Fruit fly (Drosophila melanogaster) whole organism, wandering third instar larva: ENCODE data around the gene asun.

Source experiments
- Abd-B ChIP-seq: fragments of >200 bp; optimal IDR thresholded peaks from 2 replicates; lab custom pipeline; 2017; ENCODE audit warnings: missing biosample characterization, missing genetic modification characterization
- CG32264 ChIP-seq: fragments of 200-800 bp; sonication (Bioruptor generic); optimal IDR thresholded peaks from 2 replicates; lab custom pipeline; 2016; ENCODE audit warnings: missing biosample characterization, missing genetic modification characterization
- CG9705 ChIP-seq: fragments of 200-800 bp; sonication (Bioruptor generic); optimal IDR thresholded peaks from 2 replicates; lab custom pipeline; 2018; ENCODE audit warnings: missing biosample characterization, mild to moderate bottlenecking, missing genetic modification characterization
- CrebA ChIP-seq: fragments of 200-800 bp; sonication (Bioruptor generic); optimal IDR thresholded peaks from 2 replicates; lab custom pipeline; 2016; ENCODE audit warnings: missing biosample characterization, mild to moderate bottlenecking, missing genetic modification characterization, borderline replicate concordance
- Dfd ChIP-seq: fragments of >200 bp; optimal IDR thresholded peaks from 2 replicates; lab custom pipeline; 2017; ENCODE audit warnings: missing biosample characterization, missing genetic modification characterization
- Dif ChIP-seq: fragments of 200-275, 200-300 bp; sonication (Bioruptor generic); optimal IDR thresholded peaks from 2 replicates; lab custom pipeline; 2018; ENCODE audit warnings: missing biosample characterization, missing genetic modification characterization; ENCODE audit not compliant: partially characterized antibody
- GATAd ChIP-seq: sonication (Bioruptor generic); optimal IDR thresholded peaks from 2 replicates; lab custom pipeline; 2016; ENCODE audit warnings: missing biosample characterization, missing genetic modification characterization
- HLH106 ChIP-seq: fragments of 200-800 bp; optimal IDR thresholded peaks from 3 replicates; lab custom pipeline; 2019; ENCODE audit warnings: missing biosample characterization, mild to moderate bottlenecking, missing genetic modification characterization, moderate library complexity
- Hnf4 ChIP-seq: fragments of 200-800 bp; sonication (Bioruptor generic); optimal IDR thresholded peaks from 2 replicates; lab custom pipeline; 2016; ENCODE audit warnings: missing biosample characterization, mild to moderate bottlenecking, missing genetic modification characterization
- Hr78 ChIP-seq: fragments of >200 bp; optimal IDR thresholded peaks from 2 replicates; lab custom pipeline; 2017; ENCODE audit warnings: missing biosample characterization, missing genetic modification characterization
- Hr83 ChIP-seq: fragments of 200-300 bp; sonication (Bioruptor generic); optimal IDR thresholded peaks from 2 replicates; lab custom pipeline; 2016; ENCODE audit warnings: missing biosample characterization, mild to moderate bottlenecking, missing genetic modification characterization, moderate library complexity; ENCODE audit not compliant: poor library complexity, severe bottlenecking
- Jra ChIP-seq: sonication (Bioruptor generic); optimal IDR thresholded peaks from 2 replicates; lab custom pipeline; 2016; ENCODE audit warnings: missing biosample characterization, missing genetic modification characterization
- Mio ChIP-seq: sonication (Bioruptor generic); optimal IDR thresholded peaks from 2 replicates; lab custom pipeline; 2016; ENCODE audit warnings: missing biosample characterization, missing genetic modification characterization
- Myc ChIP-seq: fragments of >200 bp; optimal IDR thresholded peaks from 2 replicates; lab custom pipeline; 2017
- N ChIP-seq: fragments of >200 bp; optimal IDR thresholded peaks from 2 replicates; lab custom pipeline; 2018; ENCODE audit warnings: missing biosample characterization, missing external identifiers, missing genetic modification characterization
- OdsH ChIP-seq: fragments of 200-800 bp; sonication (Bioruptor generic); optimal IDR thresholded peaks from 2 replicates; lab custom pipeline; 2016; ENCODE audit warnings: missing biosample characterization, mild to moderate bottlenecking, missing genetic modification characterization
- Rel ChIP-seq, 2 experiments: fragments of 200-800 bp; sonication (Bioruptor generic) in 1 of 2; optimal IDR thresholded peaks; 2 replicates in 1 of 2; 3 replicates in 1 of 2; lab custom pipeline; 2016 to 2019; ENCODE audit warnings: mild to moderate bottlenecking in 2 of 2, missing biosample characterization in 2 of 2, missing genetic modification characterization in 2 of 2, moderate library complexity in 1 of 2
- Sp1 ChIP-seq: fragments of 200-800 bp; sonication (Bioruptor generic); optimal IDR thresholded peaks from 3 replicates; lab custom pipeline; 2019; ENCODE audit warnings: missing biosample characterization, mild to moderate bottlenecking, missing genetic modification characterization, moderate library complexity
- Vsx2 ChIP-seq: fragments of 200-300, 225-300 bp; sonication (Bioruptor generic); optimal IDR thresholded peaks from 2 replicates; lab custom pipeline; 2018; ENCODE audit warnings: missing biosample characterization, missing genetic modification characterization; ENCODE audit not compliant: partially characterized antibody
- br ChIP-seq: fragments of 200-800 bp; sonication (Bioruptor generic); optimal IDR thresholded peaks from 2 replicates; lab custom pipeline; 2016; ENCODE audit warnings: missing biosample characterization, missing genetic modification characterization
- brk ChIP-seq: fragments of 200-800 bp; sonication (Bioruptor generic); optimal IDR thresholded peaks from 2 replicates; lab custom pipeline; 2016; ENCODE audit warnings: missing biosample characterization, mild to moderate bottlenecking, missing genetic modification characterization
- dl ChIP-seq, 2 experiments: fragments of 175-275, 200-275 bp in 1 of 2; fragments of 200-275 bp in 1 of 2; sonication (Bioruptor generic); optimal IDR thresholded peaks; lab custom pipeline; 2018; ENCODE audit warnings: mild to moderate bottlenecking in 2 of 2, missing biosample characterization in 2 of 2, missing genetic modification characterization in 2 of 2, moderate library complexity in 2 of 2; ENCODE audit not compliant: partially characterized antibody in 2 of 2, insufficient read depth in 1 of 2
- dmrt93B ChIP-seq: fragments of 200-800 bp; sonication (Bioruptor generic); optimal IDR thresholded peaks from 2 replicates; lab custom pipeline; 2018; ENCODE audit warnings: missing biosample characterization, mild to moderate bottlenecking, missing genetic modification characterization
- dsf ChIP-seq: sonication (Bioruptor generic); optimal IDR thresholded peaks from 2 replicates; lab custom pipeline; 2016; ENCODE audit warnings: missing biosample characterization, missing genetic modification characterization, borderline replicate concordance
- ey ChIP-seq: fragments of 200-800 bp; sonication (Bioruptor generic); optimal IDR thresholded peaks from 2 replicates; lab custom pipeline; 2016; ENCODE audit warnings: missing biosample characterization, missing genetic modification characterization
- foxo ChIP-seq, 2 experiments: fragments of 200-800 bp; sonication (Bioruptor generic); optimal IDR thresholded peaks; 2 replicates in 1 of 2; 3 replicates in 1 of 2; lab custom pipeline; 2016 to 2017; ENCODE audit warnings: missing biosample characterization in 2 of 2, missing genetic modification characterization in 2 of 2
- fru ChIP-seq: fragments of 200-800 bp; sonication (Bioruptor generic); optimal IDR thresholded peaks from 3 replicates; lab custom pipeline; 2016; ENCODE audit warnings: missing biosample characterization, mild to moderate bottlenecking, missing genetic modification characterization
- h ChIP-seq: fragments of 200-800 bp; sonication (Bioruptor generic); optimal IDR thresholded peaks from 3 replicates; lab custom pipeline; 2016; ENCODE audit warnings: missing biosample characterization, mild to moderate bottlenecking, missing genetic modification characterization
- jim ChIP-seq: fragments of 175-275, 200-325 bp; sonication (Bioruptor generic); optimal IDR thresholded peaks from 2 replicates; lab custom pipeline; 2016; ENCODE audit warnings: missing biosample characterization, mild to moderate bottlenecking, missing genetic modification characterization
- lola ChIP-seq: fragments of >200 bp; optimal IDR thresholded peaks from 2 replicates; lab custom pipeline; 2017; ENCODE audit warnings: missing biosample characterization, missing genetic modification characterization
- pan ChIP-seq: fragments of >200 bp; optimal IDR thresholded peaks from 2 replicates; lab custom pipeline; 2017
- psq ChIP-seq: fragments of 200-800 bp; sonication (Bioruptor generic); optimal IDR thresholded peaks from 3 replicates; lab custom pipeline; 2017; ENCODE audit warnings: missing biosample characterization, mild to moderate bottlenecking, missing genetic modification characterization, moderate library complexity
- rgr ChIP-seq: fragments of 200-800 bp; sonication (Bioruptor generic); optimal IDR thresholded peaks from 3 replicates; lab custom pipeline; 2016; ENCODE audit warnings: missing biosample characterization, mild to moderate bottlenecking, missing genetic modification characterization
- sage ChIP-seq: fragments of 200-800 bp; sonication (Bioruptor generic); optimal IDR thresholded peaks from 2 replicates; lab custom pipeline; 2016; ENCODE audit warnings: missing biosample characterization, mild to moderate bottlenecking, missing genetic modification characterization
- sv ChIP-seq: fragments of 200-800 bp; sonication (Bioruptor generic); optimal IDR thresholded peaks from 3 replicates; lab custom pipeline; 2016; ENCODE audit warnings: missing biosample characterization, missing genetic modification characterization
- tai ChIP-seq: sonication (Bioruptor generic); optimal IDR thresholded peaks from 2 replicates; lab custom pipeline; 2016; ENCODE audit warnings: missing biosample characterization, missing genetic modification characterization
- usp ChIP-seq: fragments of >200 bp; optimal IDR thresholded peaks from 2 replicates; lab custom pipeline; 2017; ENCODE audit warnings: missing biosample characterization, missing genetic modification characterization
- woc ChIP-seq: sonication (Bioruptor generic); optimal IDR thresholded peaks from 2 replicates; lab custom pipeline; 2016; ENCODE audit warnings: missing biosample characterization, mild to moderate bottlenecking, missing genetic modification characterization

asun gene

DNA sequence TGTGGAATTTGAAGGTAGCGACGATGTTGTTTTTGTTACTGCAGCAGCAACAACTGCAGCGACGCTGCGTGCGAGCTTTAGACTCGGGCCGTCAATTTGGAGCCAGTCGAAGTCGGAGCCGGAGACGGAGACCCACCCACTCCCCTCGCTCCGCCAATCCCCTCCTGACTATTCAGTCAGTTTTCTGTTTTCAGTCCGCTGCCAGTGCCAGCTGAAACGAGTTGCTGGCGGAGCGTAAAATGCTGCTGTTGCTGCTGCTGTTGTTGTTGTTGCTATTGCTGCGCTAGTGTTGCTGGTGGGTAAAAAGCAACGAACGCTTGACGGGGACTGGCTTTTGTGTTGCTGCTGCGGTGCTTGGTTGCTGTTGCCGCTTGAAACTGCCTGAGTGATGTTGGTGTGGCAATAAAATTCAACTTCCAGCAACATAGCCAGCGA lies 10.1 kb upstream of the asun start:
- TF ChIP-seq dl (GFP tag; optimal IDR thresholded peaks at IDR 0.05; lab: Kevin White, UChicago; ENCODE audit: insufficient read depth in 1 of 2, partially characterized antibody in 2 of 2) (peak in 1 of 2 experiments; percentile 18), psq (GFP tag; lab: Kevin White, UChicago) (no peak), fru (GFP tag; lab: Kevin White, UChicago) (no peak), GATAd (GFP tag; lab: Kevin White, UChicago) (no peak), Dif (GFP tag; lab: Kevin White, UChicago) (peak; percentile 31), Jra (GFP tag; lab: Kevin White, UChicago) (no peak), CG9705 (GFP tag; lab: Kevin White, UChicago) (no peak), Sp1 (no peak), lola (GFP tag; lab: Kevin White, UChicago) (no peak), N (no peak), jim (no peak), Rel (GFP tag; optimal IDR thresholded peaks at IDR 0.05; lab: Kevin White, UChicago) (peak; percentile 41), Rel (tag; optimal IDR thresholded peaks at IDR 0.05; lab: Kevin White, UChicago) (peak; percentile 12), sage (no peak)
- TF ChIP-seq, all 38 proteins: peak for 3

- no peak for TF ChIP-seq jim
- peak; percentile 37 for TF ChIP-seq Jra (GFP tag; lab: Kevin White, UChicago)
- peak; percentile 22 for TF ChIP-seq h (GFP tag; lab: Kevin White, UChicago)
- peak; percentile 52 for TF ChIP-seq OdsH (GFP tag; lab: Kevin White, UChicago)
- TF ChIP-seq foxo (GFP tag; optimal IDR thresholded peaks at IDR 0.05; lab: Kevin White, UChicago): peak in 1 of 2 experiments; percentile 33
- no peak for TF ChIP-seq tai
- TF ChIP-seq woc (GFP tag; lab: Kevin White, UChicago): no peak
- TF ChIP-seq Hr83: peak; percentile 70
- no peak for TF ChIP-seq rgr (GFP tag; lab: Kevin White, UChicago)
- TF ChIP-seq Hnf4 (GFP tag; lab: Kevin White, UChicago): peak; percentile 28
- no peak for TF ChIP-seq brk (GFP tag; lab: Kevin White, UChicago)
- no peak for TF ChIP-seq Mio
- TF ChIP-seq br (GFP tag; lab: Kevin White, UChicago): peak; percentile 40
- peak in 1 of 2 experiments; percentile 20 for TF ChIP-seq dl (GFP tag; optimal IDR thresholded peaks at IDR 0.05; lab: Kevin White, UChicago; ENCODE audit: insufficient read depth in 1 of 2, partially characterized antibody in 2 of 2)
- TF ChIP-seq usp (GFP tag; lab: Kevin White, UChicago): no peak
- no peak for TF ChIP-seq Myc (lab: Kevin White, UChicago)
- no peak for TF ChIP-seq sage
- peak; percentile 27 for TF ChIP-seq Sp1
- TF ChIP-seq dsf (GFP tag; lab: Kevin White, UChicago): no peak
- TF ChIP-seq Abd-B (GFP tag; lab: Kevin White, UChicago): no peak
- TF ChIP-seq psq (GFP tag; lab: Kevin White, UChicago): no peak
- no peak for TF ChIP-seq Dif (GFP tag; lab: Kevin White, UChicago)
- no peak for TF ChIP-seq pan
- no peak for TF ChIP-seq N
- TF ChIP-seq lola (GFP tag; lab: Kevin White, UChicago): no peak
- TF ChIP-seq GATAd (GFP tag; lab: Kevin White, UChicago): no peak
- TF ChIP-seq sv (GFP tag; lab: Kevin White, UChicago): no peak
- no peak for TF ChIP-seq Vsx2 (GFP tag; lab: Kevin White, UChicago)
- TF ChIP-seq Hr78 (GFP tag; lab: Kevin White, UChicago): no peak
- no peak for TF ChIP-seq CG32264 (GFP tag; lab: Kevin White, UChicago)
- TF ChIP-seq HLH106: peak; percentile 9
- TF ChIP-seq fru (GFP tag; lab: Kevin White, UChicago): peak; percentile 17
- TF ChIP-seq CrebA: no peak
- no peak for TF ChIP-seq dmrt93B
- TF ChIP-seq CG9705 (GFP tag; lab: Kevin White, UChicago): no peak
- no peak for TF ChIP-seq Dfd
- peak; percentile 44 for TF ChIP-seq Rel (GFP tag; optimal IDR thresholded peaks at IDR 0.05; lab: Kevin White, UChicago)
- peak; percentile 59 for TF ChIP-seq Rel (tag; optimal IDR thresholded peaks at IDR 0.05; lab: Kevin White, UChicago)
- TF ChIP-seq ey (GFP tag; lab: Kevin White, UChicago): no peak
Observed at dm6 chr3R:16254616-16255601, 9.2 kb upstream of the asun start.
